Worm (Caenorhabditis elegans) whole organism, L3 larva: ENCODE data around the gene nlp-43.

ENCODE experiments used
- R02D3.7 ChIP-seq: fragments of 150-350 bp; optimal IDR thresholded peaks from 2 replicates; lab custom pipeline; 2014; ENCODE audit warnings: missing biosample characterization, missing genetic modification characterization
- aly-2 ChIP-seq: fragments of 150-350 bp; optimal IDR thresholded peaks from 2 replicates; lab custom pipeline; 2014; ENCODE audit warnings: missing biosample characterization, missing genetic modification characterization
- ama-1 ChIP-seq: fragments of 150-350 bp; optimal IDR thresholded peaks from 2 replicates; lab custom pipeline; 2018
- ceh-16 ChIP-seq: sonication (generic microtip); optimal IDR thresholded peaks from 2 replicates; lab custom pipeline; 2017; ENCODE audit warnings: missing biosample characterization, missing genetic modification characterization
- ceh-82 ChIP-seq: fragments of 150-350 bp; optimal IDR thresholded peaks from 2 replicates; lab custom pipeline; 2014; ENCODE audit warnings: missing biosample characterization, missing genetic modification characterization
- fos-1 ChIP-seq: fragments of 150-350 bp; optimal IDR thresholded peaks from 2 replicates; lab custom pipeline; 2014; ENCODE audit warnings: missing biosample characterization, missing genetic modification characterization
- lin-39 ChIP-seq: fragments of 150-350 bp; optimal IDR thresholded peaks from 2 replicates; lab custom pipeline; 2018; ENCODE audit warnings: missing biosample characterization, missing genetic modification reagents, missing genetic modification characterization
- nhr-11 ChIP-seq: fragments of 150-350 bp; optimal IDR thresholded peaks from 2 replicates; lab custom pipeline; 2014; ENCODE audit warnings: missing biosample characterization, missing genetic modification characterization
- nhr-28 ChIP-seq: fragments of 150-350 bp; optimal IDR thresholded peaks from 2 replicates; lab custom pipeline; 2014; ENCODE audit warnings: missing biosample characterization, missing genetic modification characterization
- nhr-76 ChIP-seq: fragments of 150-350 bp; sonication (generic microtip); optimal IDR thresholded peaks from 5 replicates; lab custom pipeline; 2014; ENCODE audit warnings: missing biosample characterization, missing genetic modification characterization
- zag-1 ChIP-seq: fragments of 150-350 bp; optimal IDR thresholded peaks from 2 replicates; lab custom pipeline; 2014; ENCODE audit warnings: missing biosample characterization, missing genetic modification characterization
- ztf-11 ChIP-seq: fragments of 150-350 bp; optimal IDR thresholded peaks from 2 replicates; lab custom pipeline; 2014; ENCODE audit warnings: missing biosample characterization, missing genetic modification characterization

DNA sequence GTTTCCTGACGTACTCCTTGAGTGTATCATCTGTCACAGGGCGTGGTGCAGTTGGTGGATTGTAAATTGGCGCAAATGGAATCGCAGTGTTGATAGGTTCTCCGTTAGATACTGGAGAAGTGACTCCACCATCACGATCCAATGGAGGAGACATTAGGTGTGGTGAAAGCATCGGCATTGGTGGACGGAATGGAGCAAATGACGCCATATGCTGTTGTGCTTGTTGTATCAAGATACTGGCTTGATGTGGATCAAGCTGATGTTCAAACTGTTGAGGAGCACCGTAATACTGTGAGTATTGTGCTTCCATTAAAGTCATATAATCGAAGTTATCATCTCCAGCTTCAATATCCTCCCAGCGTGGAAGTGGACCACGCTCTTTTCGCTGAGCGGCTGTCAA lies 29.8 kb upstream of the nlp-43 start:
- TF ChIP-seq ceh-82 = no peak
- no peak for TF ChIP-seq aly-2 (tag; lab: Kevin White, UChicago)
- TF ChIP-seq fos-1 = no peak
- TF ChIP-seq zag-1 (tag; lab: Kevin White, UChicago) = no peak
- no peak for TF ChIP-seq nhr-76 (tag; lab: Kevin White, UChicago)
- TF ChIP-seq ama-1 (lab: Kevin White, UChicago) = no peak
- TF ChIP-seq ceh-16 (tag; lab: Kevin White, UChicago) = no peak
- TF ChIP-seq ztf-11 (tag; lab: Kevin White, UChicago) = no peak
- no peak for TF ChIP-seq nhr-28
- TF ChIP-seq lin-39 (tag; lab: Kevin White, UChicago) = no peak
- no peak for TF ChIP-seq nhr-11 (tag; lab: Kevin White, UChicago)
- TF ChIP-seq R02D3.7 (tag; lab: Kevin White, UChicago) = no peak
